Worm (Caenorhabditis elegans) whole organism, young adult: ENCODE data around the gene col-170.

Experiments used
- B0261.1 ChIP-seq: sonication (generic microtip); optimal IDR thresholded peaks from 2 replicates; lab custom pipeline; 2016; ENCODE audit warnings: mild to moderate bottlenecking, missing genetic modification characterization, moderate library complexity, missing compliant biosample characterization
- B0336.3 ChIP-seq: fragments of 200-800 bp; sonication (Bioruptor generic); IDR thresholded peaks from 2 replicates; pipeline ENCODE4 v1.3.6; 2022; ENCODE audit warnings: missing genetic modification characterization, missing compliant biosample characterization
- C06A6.2 ChIP-seq: fragments of 200-800 bp; sonication (Bioruptor generic); conservative IDR thresholded peaks from 2 replicates; pipeline ENCODE4 v1.3.6; 2022; ENCODE audit warnings: missing genetic modification characterization, missing compliant biosample characterization
- C17E4.6 ChIP-seq: fragments of 200-800 bp; sonication (Bioruptor generic); IDR thresholded peaks from 2 replicates; pipeline ENCODE4 v1.3.6; 2022; ENCODE audit warnings: missing genetic modification reagents, missing genetic modification characterization, missing compliant biosample characterization
- F22D6.2 ChIP-seq: sonication (generic microtip); optimal IDR thresholded peaks from 2 replicates; lab custom pipeline; 2016; ENCODE audit warnings: mild to moderate bottlenecking, missing genetic modification characterization, missing compliant biosample characterization
- F39B2.1 ChIP-seq: fragments of 200-800 bp; sonication (Bioruptor generic); IDR thresholded peaks from 2 replicates; pipeline ENCODE4 v1.3.6; 2022; ENCODE audit warnings: missing genetic modification reagents, missing genetic modification characterization, missing compliant biosample characterization
- Y56A3A.18 ChIP-seq: fragments of 200-800 bp; sonication (Bioruptor generic); IDR thresholded peaks from 2 replicates; pipeline ENCODE4 v1.3.6; 2022; ENCODE audit warnings: missing genetic modification reagents, missing genetic modification characterization, missing compliant biosample characterization
- Y79H2A.3 ChIP-seq: fragments of 200-800 bp; sonication (Bioruptor generic); conservative IDR thresholded peaks from 2 replicates; pipeline ENCODE4 v1.3.6; 2022; ENCODE audit warnings: missing genetic modification reagents, missing genetic modification characterization, missing compliant biosample characterization
- ZK185.1 ChIP-seq: sonication (generic microtip); optimal IDR thresholded peaks from 2 replicates; lab custom pipeline; 2016; ENCODE audit warnings: mild to moderate bottlenecking, missing genetic modification characterization, missing compliant biosample characterization; ENCODE audit not compliant: poor library complexity, severe bottlenecking
- attf-6 ChIP-seq: fragments of 200-800 bp; sonication (Bioruptor generic); IDR thresholded peaks from 2 replicates; pipeline ENCODE4 v1.3.6; 2022; ENCODE audit warnings: missing genetic modification reagents, missing genetic modification characterization, missing compliant biosample characterization
- bed-2 ChIP-seq: fragments of 200-800 bp; sonication (Bioruptor generic); IDR thresholded peaks from 2 replicates; pipeline ENCODE4 v1.3.6; 2022; ENCODE audit warnings: missing genetic modification reagents, missing genetic modification characterization, missing compliant biosample characterization
- cebp-2 ChIP-seq: fragments of 200-800 bp; sonication (Bioruptor generic); IDR thresholded peaks from 2 replicates; pipeline ENCODE4 v1.3.6; 2022; ENCODE audit warnings: missing genetic modification characterization, missing compliant biosample characterization
- ceh-27 ChIP-seq: fragments of 200-800 bp; sonication (Bioruptor generic); optimal IDR thresholded peaks from 2 replicates; lab custom pipeline; 2018; ENCODE audit warnings: mild to moderate bottlenecking, missing genetic modification characterization, moderate library complexity, missing compliant biosample characterization
- ceh-91 ChIP-seq: fragments of 200-800 bp; sonication (Bioruptor generic); IDR thresholded peaks from 2 replicates; pipeline ENCODE4 v1.3.6; 2022; ENCODE audit warnings: missing genetic modification reagents, missing genetic modification characterization, missing compliant biosample characterization
- chd-7 ChIP-seq: sonication (generic microtip); optimal IDR thresholded peaks from 2 replicates; lab custom pipeline; 2016; ENCODE audit warnings: mild to moderate bottlenecking, missing genetic modification characterization, moderate library complexity, missing compliant biosample characterization
- dpff-1 ChIP-seq: sonication (generic microtip); optimal IDR thresholded peaks from 2 replicates; lab custom pipeline; 2017; ENCODE audit warnings: mild to moderate bottlenecking, missing genetic modification characterization, missing compliant biosample characterization
- egl-18 ChIP-seq: fragments of 200-800 bp; sonication (Bioruptor generic); IDR thresholded peaks from 2 replicates; pipeline ENCODE4 v1.3.6; 2022; ENCODE audit warnings: missing genetic modification reagents, missing genetic modification characterization, missing compliant biosample characterization
- egl-44 ChIP-seq: fragments of 200-800 bp; sonication (Bioruptor generic); IDR thresholded peaks from 2 replicates; pipeline ENCODE4 v1.3.6; 2022; ENCODE audit warnings: missing genetic modification reagents, missing genetic modification characterization, missing compliant biosample characterization
- ets-4 ChIP-seq: fragments of 200-800 bp; sonication (Bioruptor generic); optimal IDR thresholded peaks from 2 replicates; lab custom pipeline; 2018; ENCODE audit warnings: mild to moderate bottlenecking, missing genetic modification characterization, missing compliant biosample characterization
- gei-17 ChIP-seq: fragments of 200-800 bp; sonication (Bioruptor generic); optimal IDR thresholded peaks from 2 replicates; lab custom pipeline; 2018; ENCODE audit warnings: mild to moderate bottlenecking, missing genetic modification characterization, missing compliant biosample characterization
- hlh-12 ChIP-seq: sonication (generic microtip); optimal IDR thresholded peaks from 2 replicates; lab custom pipeline; 2016; ENCODE audit warnings: missing genetic modification characterization, missing compliant biosample characterization
- hmg-20 ChIP-seq: fragments of 200-800 bp; sonication (Bioruptor generic); IDR thresholded peaks from 2 replicates; pipeline ENCODE4 v1.3.6; 2022; ENCODE audit warnings: missing genetic modification reagents, missing genetic modification characterization, missing compliant biosample characterization
- hrde-1 ChIP-seq: sonication (generic microtip); optimal IDR thresholded peaks from 2 replicates; lab custom pipeline; 2016; ENCODE audit warnings: missing genetic modification characterization, mild to moderate bottlenecking, missing compliant biosample characterization, moderate library complexity, missing genotype, missing genetic modification reagents, borderline replicate concordance
- hsf-1 ChIP-seq: fragments of 200-800 bp; sonication (Bioruptor generic); IDR thresholded peaks from 2 replicates; pipeline ENCODE4 v1.3.6; 2022; ENCODE audit warnings: missing genetic modification reagents, missing genetic modification characterization, missing compliant biosample characterization
- lin-54 ChIP-seq: fragments of 200-800 bp; sonication (Bioruptor generic); optimal IDR thresholded peaks from 2 replicates; lab custom pipeline; 2018; ENCODE audit warnings: mild to moderate bottlenecking, missing genetic modification characterization, missing compliant biosample characterization
- lsl-1 ChIP-seq: fragments of 200-800 bp; sonication (Bioruptor generic); optimal IDR thresholded peaks from 2 replicates; lab custom pipeline; 2018; ENCODE audit warnings: mild to moderate bottlenecking, missing genetic modification characterization, moderate library complexity, missing compliant biosample characterization
- lsy-27 ChIP-seq: sonication (generic microtip); optimal IDR thresholded peaks from 2 replicates; lab custom pipeline; 2017; ENCODE audit warnings: missing genetic modification characterization, mild to moderate bottlenecking, missing compliant biosample characterization, antibody characterized with exemption, missing genotype, borderline replicate concordance; ENCODE audit not compliant: insufficient read depth
- madf-6 ChIP-seq: fragments of 200-800 bp; sonication (Bioruptor generic); IDR thresholded peaks from 2 replicates; pipeline ENCODE4 v1.3.6; 2022; ENCODE audit warnings: missing genetic modification reagents, missing genetic modification characterization, missing compliant biosample characterization
- nfya-1 ChIP-seq: sonication (generic microtip); optimal IDR thresholded peaks from 2 replicates; lab custom pipeline; 2017; ENCODE audit warnings: antibody characterized with exemption, missing compliant biosample characterization, missing genetic modification characterization, borderline replicate concordance; ENCODE audit not compliant: insufficient read depth
- nfya-2 ChIP-seq: fragments of 200-800 bp; sonication (Bioruptor generic); IDR thresholded peaks from 2 replicates; pipeline ENCODE4 v1.3.6; 2022; ENCODE audit warnings: missing genetic modification reagents, missing genetic modification characterization, missing compliant biosample characterization
- nfyb-1 ChIP-seq: fragments of 200-800 bp; sonication (Bioruptor generic); IDR thresholded peaks from 2 replicates; pipeline ENCODE4 v1.3.6; 2022; ENCODE audit warnings: missing genetic modification reagents, missing genetic modification characterization, missing compliant biosample characterization
- nhr-120 ChIP-seq: fragments of 200-800 bp; sonication (Bioruptor generic); IDR thresholded peaks from 2 replicates; pipeline ENCODE4 v1.3.6; 2022; ENCODE audit warnings: missing genetic modification characterization, missing compliant biosample characterization
- nhr-90 ChIP-seq: sonication (generic microtip); optimal IDR thresholded peaks from 2 replicates; lab custom pipeline; 2016; ENCODE audit warnings: missing genotype, mild to moderate bottlenecking, missing genetic modification characterization, missing compliant biosample characterization
- rcor-1 ChIP-seq: fragments of 200-800 bp; sonication (Bioruptor generic); IDR thresholded peaks from 2 replicates; pipeline ENCODE4 v1.3.6; 2022; ENCODE audit warnings: missing genetic modification reagents, missing genetic modification characterization, missing compliant biosample characterization
- repo-1 ChIP-seq: sonication (generic microtip); optimal IDR thresholded peaks from 2 replicates; lab custom pipeline; 2017; ENCODE audit warnings: mild to moderate bottlenecking, missing genetic modification characterization, missing compliant biosample characterization
- snpc-1.1 ChIP-seq: sonication (generic microtip); optimal IDR thresholded peaks from 2 replicates; lab custom pipeline; 2017; ENCODE audit warnings: missing genetic modification characterization, mild to moderate bottlenecking, missing compliant biosample characterization, antibody characterized with exemption, moderate library complexity, missing genotype, missing genetic modification reagents; ENCODE audit not compliant: insufficient read depth
- snpc-4 ChIP-seq, 5 experiments: fragments of 150-350 bp in 1 of 5; sonication (generic microtip) in 4 of 5; optimal IDR thresholded peaks; 2 replicates each; lab custom pipeline; 2014 to 2018; ENCODE audit warnings: missing genetic modification characterization in 5 of 5, missing biosample characterization in 3 of 5, antibody characterized with exemption in 2 of 5, mild to moderate bottlenecking in 2 of 5, missing compliant biosample characterization in 2 of 5, missing genotype in 2 of 5, moderate library complexity in 2 of 5, missing genetic modification reagents in 1 of 5
- somi-1 ChIP-seq: fragments of 200-800 bp; sonication (Bioruptor generic); optimal IDR thresholded peaks from 2 replicates; lab custom pipeline; 2018; ENCODE audit warnings: mild to moderate bottlenecking, missing genetic modification characterization, missing compliant biosample characterization
- tbx-9 ChIP-seq: sonication (generic microtip); optimal IDR thresholded peaks from 2 replicates; lab custom pipeline; 2016; ENCODE audit warnings: borderline replicate concordance, missing genetic modification characterization, inconsistent platforms, missing compliant biosample characterization
- tlf-1 ChIP-seq: fragments of 200-800 bp; sonication (Bioruptor generic); optimal IDR thresholded peaks from 2 replicates; lab custom pipeline; 2018; ENCODE audit warnings: mild to moderate bottlenecking, missing genetic modification characterization, missing compliant biosample characterization
- unc-62 ChIP-seq: fragments of 150-350 bp; optimal IDR thresholded peaks from 2 replicates; lab custom pipeline; 2014; ENCODE audit warnings: missing biosample characterization, missing genetic modification reagents, missing genetic modification characterization
- xnd-1 ChIP-seq: sonication (generic microtip); optimal IDR thresholded peaks from 2 replicates; lab custom pipeline; 2016; ENCODE audit warnings: missing genotype, missing genetic modification reagents, missing genetic modification characterization, missing compliant biosample characterization
- ztf-22 ChIP-seq: fragments of 200-800 bp; sonication (Bioruptor generic); optimal IDR thresholded peaks from 2 replicates; lab custom pipeline; 2018; ENCODE audit warnings: mild to moderate bottlenecking, missing genetic modification characterization, moderate library complexity, missing compliant biosample characterization
- ztf-26 ChIP-seq: sonication (generic microtip); optimal IDR thresholded peaks from 2 replicates; lab custom pipeline; 2017; ENCODE audit warnings: missing genetic modification characterization, missing compliant biosample characterization
- ztf-28 ChIP-seq: fragments of 200-800 bp; sonication (Bioruptor generic); IDR thresholded peaks from 2 replicates; pipeline ENCODE4 v1.3.6; 2022; ENCODE audit warnings: missing genetic modification reagents, missing genetic modification characterization, missing compliant biosample characterization
- ztf-3 ChIP-seq: fragments of 200-800 bp; sonication (Bioruptor generic); optimal IDR thresholded peaks from 2 replicates; lab custom pipeline; 2018; ENCODE audit warnings: mild to moderate bottlenecking, missing genetic modification characterization, missing compliant biosample characterization
- ztf-6 ChIP-seq: fragments of 200-800 bp; sonication (Bioruptor generic); IDR thresholded peaks from 2 replicates; pipeline ENCODE4 v1.3.6; 2022; ENCODE audit warnings: missing genetic modification reagents, missing genetic modification characterization, missing compliant biosample characterization

The col-170 gene

ce11 chrX:6286154-6286553 is 45.4 kb upstream of the col-170 start (continued):
- TF ChIP-seq unc-62 (GFP tag; lab: Kevin White, UChicago) (no peak), lin-54 (GFP tag; lab: Kevin White, UChicago) (peak; percentile 42), ceh-91 (no peak), C17E4.6 (GFP tag; lab: Robert Waterston, UW) (no peak), lsl-1 (GFP tag; lab: Kevin White, UChicago) (peak; percentile 3), hmg-20 (GFP tag; lab: Robert Waterston, UW) (0 out of 2 replicates have a peak, but pooled peaks have one; percentile 57), egl-18 (GFP tag; lab: Robert Waterston, UW) (0 out of 2 replicates have a peak, but pooled peaks have one; percentile 42), lsy-27 (tag; lab: Kevin White, UChicago) (peak; percentile 65), ztf-3 (GFP tag; lab: Kevin White, UChicago) (no peak), attf-6 (GFP tag; lab: Robert Waterston, UW) (peak; percentile 60; the same call in 1 of the 2 replicates), B0261.1 (tag; lab: Kevin White, UChicago) (peak; percentile 82), nfyb-1 (GFP tag; lab: Robert Waterston, UW) (peak; percentile 79), snpc-1.1 (tag; lab: Kevin White, UChicago) (peak; percentile 71), chd-7 (tag; lab: Kevin White, UChicago) (peak; percentile 69), madf-6 (peak; percentile 58), hsf-1 (0 out of 2 replicates have a peak, but pooled peaks have one; percentile 50), ztf-26 (peak; percentile 14), bed-2 (GFP tag; lab: Robert Waterston, UW) (no peak), B0336.3 (GFP tag; lab: Robert Waterston, UW) (no peak; the same call in 1 of the 2 replicates), repo-1 (tag; lab: Kevin White, UChicago) (no peak), F39B2.1 (GFP tag; lab: Robert Waterston, UW) (no peak), tbx-9 (tag; lab: Kevin White, UChicago) (no peak), gei-17 (GFP tag; lab: Kevin White, UChicago) (no peak), rcor-1 (peak; percentile 60; the same call in 1 of the 2 replicates), egl-44 (GFP tag; lab: Robert Waterston, UW) (peak; percentile 86; the same call in 1 of the 2 replicates), ztf-28 (GFP tag; lab: Robert Waterston, UW) (0 out of 2 replicates have a peak, but pooled peaks have one; percentile 63), tlf-1 (GFP tag; lab: Kevin White, UChicago) (peak; percentile 40), dpff-1 (tag; lab: Kevin White, UChicago) (no peak), nhr-90 (tag; lab: Kevin White, UChicago) (peak; percentile 76), ceh-27 (GFP tag; lab: Kevin White, UChicago) (peak; percentile 5), ZK185.1 (tag; lab: Kevin White, UChicago) (peak; percentile 83), Y79H2A.3 (0 out of 2 replicates have a peak, but pooled peaks have one; percentile 55), Y56A3A.18 (GFP tag; lab: Robert Waterston, UW) (peak; percentile 79), cebp-2 (GFP tag; lab: Robert Waterston, UW) (0 out of 2 replicates have a peak, but pooled peaks have one; percentile 88), somi-1 (GFP tag; lab: Kevin White, UChicago) (peak; percentile 79), ztf-6 (GFP tag; lab: Robert Waterston, UW) (no peak), hrde-1 (tag; lab: Kevin White, UChicago) (peak; percentile 74), hlh-12 (tag; lab: Kevin White, UChicago) (peak; percentile 64), xnd-1 (tag; lab: Kevin White, UChicago) (no peak), ets-4 (GFP tag; lab: Kevin White, UChicago) (no peak), ztf-22 (GFP tag; lab: Kevin White, UChicago) (no peak), snpc-4 (GFP tag; optimal IDR thresholded peaks at IDR 0.05; lab: Kevin White, UChicago) (peak; percentile 85), snpc-4 (tag; optimal IDR thresholded peaks at IDR 0.05; lab: Kevin White, UChicago) (peak in 2 of 4 experiments; percentile 35 to 83), C06A6.2 (GFP tag; lab: Robert Waterston, UW) (no peak), nfya-2 (GFP tag; lab: Robert Waterston, UW) (no peak), nhr-120 (GFP tag; lab: Robert Waterston, UW) (no peak), nfya-1 (tag; lab: Kevin White, UChicago) (no peak), F22D6.2 (tag; lab: Kevin White, UChicago) (no peak)
